Worm (Caenorhabditis elegans): ENCODE measurements around the gene F14F3.4.

The F14F3.4 gene

DNA sequence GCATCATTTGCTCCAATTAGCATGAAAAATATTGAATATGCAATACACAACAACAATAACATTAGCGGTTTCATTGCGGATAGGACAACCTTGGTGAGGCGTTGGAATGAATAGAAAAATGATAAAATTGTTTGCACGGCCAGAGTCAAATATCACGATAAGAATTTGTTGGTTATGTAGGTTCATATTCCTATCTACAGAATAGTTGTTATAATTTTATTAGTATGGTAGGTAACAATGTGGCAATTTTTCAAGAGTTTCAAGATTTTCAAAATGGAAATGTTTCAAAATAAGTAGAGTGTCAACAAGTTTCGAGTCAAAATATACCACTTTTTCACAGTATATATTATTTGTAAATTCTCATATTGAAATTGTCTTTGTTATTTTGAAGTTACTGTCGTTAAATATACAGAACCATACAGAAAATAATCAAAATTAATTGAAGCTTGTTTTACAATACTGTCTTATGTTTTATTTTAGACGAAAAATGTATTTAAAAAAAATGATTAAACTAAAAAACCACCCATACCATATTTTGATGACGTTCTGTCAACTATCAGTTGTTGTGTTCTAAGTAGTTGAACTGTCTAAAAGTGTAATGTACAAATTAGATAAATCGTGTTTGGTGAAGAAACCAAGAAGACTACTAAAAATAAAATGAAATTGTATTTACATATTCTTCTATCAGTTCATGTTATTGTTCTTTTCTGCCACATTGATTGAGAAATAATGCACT, 21.3 kb upstream of the F14F3.4 start, which contains the start of the genes F59F5.3 and F59F5.4:
Gene F59F5.3 (minus strand): TSS at position 101 of the 736 bp plus-strand sequence.
Gene F59F5.4 (plus strand): TSS at position 686 of the 736 bp plus-strand sequence.
- no peak for TF ChIP-seq rec-8 (tag; optimal IDR thresholded peaks at IDR 0.05)
- TF ChIP-seq akir-1 (GFP tag; optimal IDR thresholded peaks at IDR 0.05): no peak
- no peak for TF ChIP-seq madf-3 (GFP tag; IDR thresholded peaks at IDR 0.05)
- no peak for TF ChIP-seq Y95B8A.8 (GFP tag; IDR thresholded peaks at IDR 0.05)
- TF ChIP-seq ceh-79 (tag; optimal IDR thresholded peaks at IDR 0.05): no peak
- TF ChIP-seq snpc-1.3 (tag; optimal IDR thresholded peaks at IDR 0.05; ENCODE audit: insufficient read depth): no peak
- TF ChIP-seq madf-10 (tag; optimal IDR thresholded peaks at IDR 0.05): no peak
- no peak for TF ChIP-seq nhr-179 (tag; optimal IDR thresholded peaks at IDR 0.05)
- TF ChIP-seq lsl-1 (GFP tag; optimal IDR thresholded peaks at IDR 0.05): no peak

DNA sequence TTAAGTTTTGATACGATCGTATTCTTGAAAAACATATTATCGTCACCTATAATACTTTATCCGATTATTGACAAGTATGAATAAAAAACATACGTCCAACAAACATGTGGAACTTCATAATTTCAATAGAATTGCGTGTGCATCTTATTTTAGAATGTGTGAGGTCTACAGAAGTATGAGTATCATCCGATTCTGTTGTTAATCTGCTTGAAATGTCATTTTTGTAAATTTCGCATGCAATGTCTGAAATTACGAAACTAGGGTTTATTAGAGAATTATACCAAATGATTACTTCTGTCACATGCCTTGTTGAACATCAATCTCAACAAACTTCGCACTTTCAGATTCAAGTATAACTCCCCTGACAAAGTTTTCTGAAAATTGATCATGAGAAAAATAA, 20.6 kb upstream of the F14F3.4 start:
- TF ChIP-seq F33H1.4 (GFP tag; IDR thresholded peaks at IDR 0.05) (no peak), hlh-12 (tag; optimal IDR thresholded peaks at IDR 0.05) (no peak), dox-1 (GFP tag; IDR thresholded peaks at IDR 0.05) (no peak), gei-17 (GFP tag; optimal IDR thresholded peaks at IDR 0.05) (no peak)

DNA sequence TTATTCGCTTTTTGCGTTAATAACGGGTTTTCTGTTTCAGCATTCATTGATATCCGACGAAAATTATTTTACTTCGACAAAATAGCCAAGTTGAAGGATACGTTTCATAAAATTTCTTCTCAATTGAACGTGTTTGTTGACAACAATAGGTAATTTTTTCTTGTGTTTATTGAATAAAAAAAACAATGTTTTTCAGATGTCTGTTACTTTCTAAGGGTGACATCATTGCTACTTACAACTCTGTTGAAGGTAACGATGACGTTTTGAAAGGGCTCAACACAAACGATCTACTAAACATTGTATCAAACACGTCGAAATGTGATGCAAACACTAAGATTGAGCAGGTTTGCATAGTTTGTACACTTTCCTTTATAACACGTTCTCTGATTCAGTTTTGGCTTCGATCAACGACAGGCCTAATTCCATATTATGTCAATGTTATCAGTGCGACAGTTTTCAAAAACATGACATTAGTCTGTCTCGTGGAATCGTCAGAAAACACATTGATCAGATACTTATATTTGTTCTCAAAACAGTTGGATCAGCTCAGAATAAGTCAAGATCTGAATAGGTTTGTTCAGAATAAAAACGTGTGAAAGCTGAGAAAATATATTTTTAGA, 13.5 kb upstream of the F14F3.4 start:
- TF ChIP-seq nhr-80 (tag; optimal IDR thresholded peaks at IDR 0.05) (peak; percentile 62), F37B4.10 (GFP tag; IDR thresholded peaks at IDR 0.05) (no peak)

DNA sequence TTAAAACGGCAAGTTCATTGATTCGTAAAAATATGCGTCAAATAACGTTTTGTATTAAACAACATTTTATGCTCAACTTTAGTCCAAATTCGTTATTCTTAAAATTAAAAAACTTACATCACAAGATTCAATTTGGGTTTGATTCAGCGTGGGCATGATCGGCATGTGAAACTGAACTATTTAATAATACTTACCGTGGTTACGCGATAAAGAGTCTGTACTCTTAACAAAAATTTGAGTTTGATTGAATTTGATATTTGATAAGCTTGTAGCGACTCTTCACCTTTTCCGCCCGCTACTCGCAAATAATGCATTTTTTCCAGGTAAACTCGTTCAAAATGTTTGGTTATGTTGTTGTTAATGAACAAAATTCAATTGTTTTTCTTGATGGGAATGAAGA, 12.2 kb upstream of the F14F3.4 start, which contains the start of gene glo-3:
Gene glo-3 (plus strand): TSS at position 253 of the 400 bp plus-strand sequence.
- TF ChIP-seq sdz-38 (tag; optimal IDR thresholded peaks at IDR 0.05) (no peak), nhr-80 (tag; optimal IDR thresholded peaks at IDR 0.05) (peak; percentile 47)

DNA sequence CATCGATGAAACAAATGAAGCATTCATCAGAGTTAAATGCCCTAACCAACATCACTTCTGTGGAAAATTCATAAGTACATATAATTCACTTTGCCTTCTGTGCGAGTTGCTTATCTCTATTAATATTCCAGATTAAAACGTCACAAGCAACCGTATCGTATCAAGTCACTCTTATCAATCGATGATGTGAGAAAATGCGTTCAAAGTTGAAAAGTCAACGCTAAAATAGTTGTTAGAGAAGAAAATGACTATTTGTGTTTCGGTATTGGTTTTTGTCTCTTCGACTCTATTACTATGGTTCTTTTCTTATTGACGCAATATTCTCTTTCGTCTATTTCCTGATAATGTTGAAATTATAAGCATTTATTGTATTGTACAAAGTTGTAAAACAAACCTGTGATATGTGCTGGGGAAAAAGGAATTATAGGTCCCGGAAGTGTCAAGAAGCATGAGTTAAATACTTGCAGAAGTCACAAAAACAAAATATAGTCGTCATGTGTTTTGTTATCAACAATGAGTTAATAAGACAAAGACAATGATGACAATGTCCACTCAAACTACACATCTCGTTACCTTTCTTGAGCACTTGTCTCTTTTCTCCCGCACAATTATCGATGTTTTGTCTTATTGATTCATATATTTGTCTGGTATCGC, 11.1 kb upstream of the F14F3.4 start:
- TF ChIP-seq nhr-80 (tag; optimal IDR thresholded peaks at IDR 0.05): peak; percentile 53
- TF ChIP-seq F55B11.4 (tag; optimal IDR thresholded peaks at IDR 0.05; ENCODE audit: borderline replicate concordance, insufficient read depth): no peak
- TF ChIP-seq cebp-1 (GFP tag; IDR thresholded peaks at IDR 0.05): no peak
- TF ChIP-seq cebp-1 (tag; optimal IDR thresholded peaks at IDR 0.05): peak; percentile 16
- TF ChIP-seq pbrm-1 (GFP tag; IDR thresholded peaks at IDR 0.05): no peak
- TF ChIP-seq lir-1 (GFP tag; conservative IDR thresholded peaks at IDR 0.05): no peak
- peak; percentile 1 for TF ChIP-seq ZK185.1 (tag; optimal IDR thresholded peaks at IDR 0.05; ENCODE audit: poor library complexity, severe bottlenecking)
- TF ChIP-seq unc-62 (GFP tag; optimal IDR thresholded peaks at IDR 0.05): peak; percentile 35

DNA sequence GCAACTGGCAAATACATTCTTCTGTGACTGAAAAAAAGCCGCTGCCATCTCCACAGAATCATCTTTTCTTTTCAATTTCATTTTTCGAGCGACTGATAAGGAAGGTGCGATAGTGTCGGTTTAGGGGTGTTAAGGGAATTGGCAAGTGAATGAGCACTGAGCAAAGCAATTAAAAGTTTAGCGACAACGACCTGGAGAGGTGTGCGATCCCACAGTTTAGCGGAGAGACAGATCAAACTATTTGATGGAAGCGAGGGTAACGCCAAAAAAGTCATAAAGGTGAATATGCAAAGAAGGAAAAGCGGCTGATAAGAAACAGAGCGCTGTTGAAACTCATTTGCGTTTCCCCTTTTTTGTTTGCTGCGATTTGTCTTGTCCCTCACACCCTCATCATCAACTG, 7.8 kb upstream of the F14F3.4 start, which contains the start of the genes F14F3.5 and slcf-1:
Gene F14F3.5 (minus strand): TSS at position 234 of the 400 bp plus-strand sequence.
Gene slcf-1 (plus strand): TSS at position 302 of the 400 bp plus-strand sequence.
- TF ChIP-seq Y79H2A.3 (GFP tag; conservative IDR thresholded peaks at IDR 0.05) (no peak), C06A6.2 (GFP tag; conservative IDR thresholded peaks at IDR 0.05) (no peak), pbrm-1 (GFP tag; IDR thresholded peaks at IDR 0.05) (no peak), nhr-80 (tag; optimal IDR thresholded peaks at IDR 0.05) (peak; percentile 88), B0336.3 (GFP tag; IDR thresholded peaks at IDR 0.05) (no peak), dox-1 (GFP tag; IDR thresholded peaks at IDR 0.05) (peak; percentile 46; the same call in 1 of the 2 replicates)

All from whole organism, young adult.